Worm (Caenorhabditis elegans): Measurements from ENCODE around the gene clec-193.

clec-193 gene

DNA sequence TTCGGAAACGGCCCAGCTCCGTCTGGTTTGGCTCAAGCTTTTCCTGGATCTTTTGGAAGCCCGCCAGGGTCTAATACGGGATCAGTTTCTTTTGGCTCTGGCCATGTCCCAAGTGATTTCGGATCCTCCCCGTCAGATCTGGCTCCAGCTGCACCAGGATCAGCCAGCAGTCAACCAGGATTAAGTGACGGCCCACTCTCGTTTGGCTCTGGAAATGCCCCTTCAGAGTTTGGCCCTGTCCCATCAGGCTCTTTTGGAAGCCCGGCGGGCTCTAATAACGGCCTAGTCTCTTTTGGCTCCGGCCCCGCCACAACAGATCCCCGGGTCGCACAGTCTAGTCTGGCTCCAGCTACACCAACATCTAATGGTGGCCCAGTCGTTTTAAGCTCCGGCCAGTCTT is 28.5 kb downstream of the clec-193 start:
- TF ChIP-seq Y55F3AM.14 (GFP tag; optimal IDR thresholded peaks at IDR 0.05) = no peak
- TF ChIP-seq elt-1 (tag; optimal IDR thresholded peaks at IDR 0.05) = no peak
- no peak for TF ChIP-seq lin-11 (tag; optimal IDR thresholded peaks at IDR 0.05)
- TF ChIP-seq snpc-4 (tag; optimal IDR thresholded peaks at IDR 0.05) = no peak
- TF ChIP-seq nhr-23 (tag; optimal IDR thresholded peaks at IDR 0.05) = no peak
- TF ChIP-seq nhr-129 (tag; optimal IDR thresholded peaks at IDR 0.05) = no peak
- TF ChIP-seq nhr-6 (tag; optimal IDR thresholded peaks at IDR 0.05) = no peak
- no peak for TF ChIP-seq blmp-1 (tag; optimal IDR thresholded peaks at IDR 0.05; ENCODE audit: insufficient read depth)
- no peak for TF ChIP-seq mab-5 (tag; optimal IDR thresholded peaks at IDR 0.05)
- no peak for TF ChIP-seq unc-39 (tag; optimal IDR thresholded peaks at IDR 0.05)
- no peak for TF ChIP-seq sma-9 (GFP tag; optimal IDR thresholded peaks at IDR 0.05)
- TF ChIP-seq sma-9 (tag; optimal IDR thresholded peaks at IDR 0.05) = no peak
- TF ChIP-seq nhr-10 (tag; optimal IDR thresholded peaks at IDR 0.05) = no peak
- TF ChIP-seq gmeb-1 (tag; optimal IDR thresholded peaks at IDR 0.05) = no peak
- no peak for TF ChIP-seq peb-1 (tag; optimal IDR thresholded peaks at IDR 0.05)
- no peak for TF ChIP-seq skn-1 (tag; optimal IDR thresholded peaks at IDR 0.05)
- TF ChIP-seq unc-55 (GFP tag; optimal IDR thresholded peaks at IDR 0.05) = no peak
- no peak for TF ChIP-seq ztf-1 (GFP tag; conservative IDR thresholded peaks at IDR 0.05)
- TF ChIP-seq sma-3 (GFP tag; optimal IDR thresholded peaks at IDR 0.05) = no peak
- TF ChIP-seq alr-1 (tag; optimal IDR thresholded peaks at IDR 0.05) = no peak
- no peak for TF ChIP-seq unc-62 (GFP tag; optimal IDR thresholded peaks at IDR 0.05)

DNA sequence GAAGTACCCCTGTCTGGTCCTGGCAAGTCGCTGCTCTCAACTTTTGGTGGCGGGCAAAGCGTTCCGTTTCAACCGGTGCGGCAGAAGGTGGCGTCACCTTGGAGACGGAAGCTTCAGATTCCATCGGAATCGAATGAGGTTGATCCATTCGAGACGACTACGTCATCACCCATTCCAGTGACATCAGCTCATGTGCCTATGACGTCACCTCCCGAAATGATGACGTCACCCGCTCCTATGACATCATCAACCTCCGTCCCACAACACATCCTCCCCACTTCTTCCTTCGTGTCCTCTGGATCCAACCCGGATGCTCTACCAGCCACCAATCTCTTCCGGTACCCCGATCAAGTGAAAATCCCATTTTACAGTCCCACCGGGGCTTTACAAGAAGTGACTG is 29.3 kb downstream of the clec-193 start:
- TF ChIP-seq Y55F3AM.14 (GFP tag; optimal IDR thresholded peaks at IDR 0.05) (no peak), nhr-11 (tag; optimal IDR thresholded peaks at IDR 0.05) (no peak), lin-39 (tag; optimal IDR thresholded peaks at IDR 0.05) (no peak), fos-1 (tag; optimal IDR thresholded peaks at IDR 0.05) (no peak), nhr-237 (tag; optimal IDR thresholded peaks at IDR 0.05) (no peak), ZK546.5 (tag; optimal IDR thresholded peaks at IDR 0.05) (no peak), nhr-23 (tag; optimal IDR thresholded peaks at IDR 0.05) (no peak), F13H6.1 (tag; optimal IDR thresholded peaks at IDR 0.05) (no peak), ztf-1 (GFP tag; conservative IDR thresholded peaks at IDR 0.05) (no peak), mbf-1 (tag; optimal IDR thresholded peaks at IDR 0.05) (no peak), mdl-1 (tag; optimal IDR thresholded peaks at IDR 0.05) (no peak)

DNA sequence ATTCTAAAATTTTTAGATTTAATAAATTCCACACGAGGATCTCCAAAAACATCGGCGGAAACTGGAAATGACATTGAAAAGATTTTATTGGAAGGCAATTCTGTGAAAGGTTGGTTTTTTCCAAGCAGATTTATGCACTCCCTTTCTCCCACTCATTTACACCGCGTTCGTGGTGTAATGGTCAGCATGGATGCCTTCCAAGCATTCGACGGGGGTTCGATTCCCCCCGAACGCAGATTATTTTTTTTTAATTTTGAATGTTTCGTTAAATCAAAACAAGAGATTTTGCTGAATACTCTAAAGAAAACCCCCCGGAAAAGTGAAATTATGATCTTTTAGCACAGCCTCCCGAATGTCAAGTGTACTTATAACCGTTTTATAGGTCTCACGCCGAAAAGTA is 30.3 kb downstream of the clec-193 start:
- TF ChIP-seq nhr-11 (tag; optimal IDR thresholded peaks at IDR 0.05) (peak; percentile 5), unc-55 (GFP tag; optimal IDR thresholded peaks at IDR 0.05) (peak; percentile 66), crh-2 (tag; optimal IDR thresholded peaks at IDR 0.05) (peak; percentile 37), R02D3.7 (tag; optimal IDR thresholded peaks at IDR 0.05) (no peak), lin-11 (tag; optimal IDR thresholded peaks at IDR 0.05) (peak; percentile 3), nhr-21 (tag; optimal IDR thresholded peaks at IDR 0.05) (peak; percentile 14)

DNA sequence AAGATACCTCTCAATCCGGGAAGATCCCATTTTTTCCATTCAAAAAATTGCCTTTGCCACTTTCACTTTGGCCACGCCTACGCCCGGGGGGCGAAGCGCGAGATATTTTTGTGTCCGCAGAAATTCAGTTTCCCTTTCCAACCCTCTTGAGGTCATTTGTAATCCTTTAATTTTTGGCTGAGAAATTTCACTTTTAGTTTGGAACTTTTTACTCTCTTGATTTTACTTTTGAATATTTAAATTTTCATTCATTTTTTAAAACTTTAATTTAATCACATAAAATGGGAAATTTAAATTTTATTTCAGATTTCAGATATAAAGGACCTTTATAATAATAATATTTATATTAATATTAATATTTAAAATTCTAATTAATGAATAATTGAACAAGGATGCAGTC is 30.8 kb downstream of the clec-193 start, which contains the start of gene Y43D4A.5:
Gene Y43D4A.5 (plus strand): TSS at position 301 of the 400 bp plus-strand sequence.
- TF ChIP-seq R02D3.7 (tag; optimal IDR thresholded peaks at IDR 0.05) (no peak), C34F6.9 (tag; optimal IDR thresholded peaks at IDR 0.05) (no peak), unc-55 (GFP tag; optimal IDR thresholded peaks at IDR 0.05) (no peak), nhr-21 (tag; optimal IDR thresholded peaks at IDR 0.05) (no peak), gmeb-1 (tag; optimal IDR thresholded peaks at IDR 0.05) (no peak), alr-1 (tag; optimal IDR thresholded peaks at IDR 0.05) (no peak), peb-1 (tag; optimal IDR thresholded peaks at IDR 0.05) (no peak), lin-13 (GFP tag; optimal IDR thresholded peaks at IDR 0.05) (no peak), skn-1 (tag; optimal IDR thresholded peaks at IDR 0.05) (no peak), Y55F3AM.14 (GFP tag; optimal IDR thresholded peaks at IDR 0.05) (no peak), ztf-11 (tag; optimal IDR thresholded peaks at IDR 0.05) (no peak), mbf-1 (tag; optimal IDR thresholded peaks at IDR 0.05) (no peak), nhr-11 (tag; optimal IDR thresholded peaks at IDR 0.05) (no peak), nhr-77 (tag; optimal IDR thresholded peaks at IDR 0.05) (no peak), ceh-82 (tag; optimal IDR thresholded peaks at IDR 0.05) (no peak), blmp-1 (tag; optimal IDR thresholded peaks at IDR 0.05; ENCODE audit: insufficient read depth) (no peak)
